Worm (Caenorhabditis elegans) whole organism, young adult: ENCODE measurements around the gene zig-12.

Experiments
- F10E7.11 ChIP-seq: sonication (generic microtip); optimal IDR thresholded peaks from 2 replicates; lab custom pipeline; 2017; ENCODE audit warnings: mild to moderate bottlenecking, missing genetic modification characterization, moderate library complexity, missing compliant biosample characterization
- Y53F4B.3 ChIP-seq: fragments of 200-800 bp; sonication (Bioruptor generic); IDR thresholded peaks from 2 replicates; pipeline ENCODE4 v1.3.6; 2022; ENCODE audit warnings: missing genetic modification reagents, missing genetic modification characterization, missing compliant biosample characterization
- Y95B8A.8 ChIP-seq: fragments of 200-800 bp; sonication (Bioruptor generic); IDR thresholded peaks from 2 replicates; pipeline ENCODE4 v1.3.6; 2022; ENCODE audit warnings: missing genetic modification reagents, missing genetic modification characterization, missing compliant biosample characterization
- akir-1 ChIP-seq: fragments of 200-800 bp; sonication (Bioruptor generic); optimal IDR thresholded peaks from 2 replicates; lab custom pipeline; 2018; ENCODE audit warnings: mild to moderate bottlenecking, missing genetic modification characterization, moderate library complexity, missing compliant biosample characterization
- attf-3 ChIP-seq: fragments of 200-800 bp; sonication (Bioruptor generic); conservative IDR thresholded peaks from 2 replicates; pipeline ENCODE4 v1.3.6; 2022; ENCODE audit warnings: missing genetic modification reagents, missing genetic modification characterization, missing compliant biosample characterization
- attf-6 ChIP-seq: fragments of 200-800 bp; sonication (Bioruptor generic); IDR thresholded peaks from 2 replicates; pipeline ENCODE4 v1.3.6; 2022; ENCODE audit warnings: missing genetic modification reagents, missing genetic modification characterization, missing compliant biosample characterization
- bed-1 ChIP-seq: fragments of 200-800 bp; sonication (Bioruptor generic); IDR thresholded peaks from 2 replicates; pipeline ENCODE4 v1.3.6; 2022; ENCODE audit warnings: missing genetic modification reagents, missing genetic modification characterization, missing compliant biosample characterization
- cebp-1 ChIP-seq, 2 experiments: fragments of 200-800 bp in 1 of 2; sonication (Bioruptor generic) in 1 of 2; sonication (generic microtip) in 1 of 2; IDR thresholded peaks in 1 of 2; optimal IDR thresholded peaks in 1 of 2; 2 replicates each; pipeline versions ENCODE4 v1.3.6 to Lab custom; 2017 to 2022; ENCODE audit warnings: missing compliant biosample characterization in 2 of 2, missing genetic modification characterization in 2 of 2, mild to moderate bottlenecking in 1 of 2, missing genetic modification reagents in 1 of 2, moderate library complexity in 1 of 2
- ceh-40 ChIP-seq: fragments of 200-800 bp; sonication (Bioruptor generic); IDR thresholded peaks from 2 replicates; pipeline ENCODE4 v1.3.6; 2022; ENCODE audit warnings: missing genetic modification characterization, missing compliant biosample characterization
- ceh-91 ChIP-seq: fragments of 200-800 bp; sonication (Bioruptor generic); IDR thresholded peaks from 2 replicates; pipeline ENCODE4 v1.3.6; 2022; ENCODE audit warnings: missing genetic modification reagents, missing genetic modification characterization, missing compliant biosample characterization
- chd-7 ChIP-seq: sonication (generic microtip); optimal IDR thresholded peaks from 2 replicates; lab custom pipeline; 2016; ENCODE audit warnings: mild to moderate bottlenecking, missing genetic modification characterization, moderate library complexity, missing compliant biosample characterization
- dox-1 ChIP-seq: fragments of 200-800 bp; sonication (Bioruptor generic); IDR thresholded peaks from 2 replicates; pipeline ENCODE4 v1.3.6; 2022; ENCODE audit warnings: missing genetic modification reagents, missing genetic modification characterization, missing compliant biosample characterization
- dpl-1 ChIP-seq: fragments of 150-350 bp; optimal IDR thresholded peaks from 2 replicates; lab custom pipeline; 2014; ENCODE audit warnings: missing biosample characterization, missing genetic modification reagents, missing genetic modification characterization
- ets-4 ChIP-seq: fragments of 200-800 bp; sonication (Bioruptor generic); optimal IDR thresholded peaks from 2 replicates; lab custom pipeline; 2018; ENCODE audit warnings: mild to moderate bottlenecking, missing genetic modification characterization, missing compliant biosample characterization
- fkh-3 ChIP-seq: sonication (generic microtip); optimal IDR thresholded peaks from 2 replicates; lab custom pipeline; 2016; ENCODE audit warnings: mild to moderate bottlenecking, missing genetic modification characterization, missing compliant biosample characterization
- him-1 ChIP-seq: sonication (generic microtip); optimal IDR thresholded peaks from 2 replicates; lab custom pipeline; 2016; ENCODE audit warnings: missing genotype, missing genetic modification reagents, missing genetic modification characterization, missing compliant biosample characterization
- hrde-1 ChIP-seq: sonication (generic microtip); optimal IDR thresholded peaks from 2 replicates; lab custom pipeline; 2016; ENCODE audit warnings: missing genetic modification characterization, mild to moderate bottlenecking, missing compliant biosample characterization, moderate library complexity, missing genotype, missing genetic modification reagents, borderline replicate concordance
- lag-1 ChIP-seq: fragments of 200-800 bp; sonication (Bioruptor generic); IDR thresholded peaks from 2 replicates; pipeline ENCODE4 v1.3.6; 2022; ENCODE audit warnings: missing genetic modification reagents, missing genetic modification characterization, missing compliant biosample characterization
- let-607 ChIP-seq, 2 experiments: fragments of 200-800 bp in 1 of 2; sonication (Bioruptor generic) in 1 of 2; sonication (generic microtip) in 1 of 2; optimal IDR thresholded peaks; 2 replicates each; lab custom pipeline; 2016 to 2018; ENCODE audit warnings: mild to moderate bottlenecking in 2 of 2, missing compliant biosample characterization in 2 of 2, missing genetic modification characterization in 2 of 2, moderate library complexity in 2 of 2, missing genotype in 1 of 2
- lin-35 ChIP-seq, 3 experiments: fragments of 150-350 bp in 2 of 3; sonication (generic microtip) in 1 of 3; optimal IDR thresholded peaks; 2 replicates each; lab custom pipeline; 2014 to 2018; ENCODE audit warnings: missing biosample characterization in 3 of 3, missing genetic modification characterization in 3 of 3, missing genetic modification reagents in 3 of 3
- lin-54 ChIP-seq: fragments of 200-800 bp; sonication (Bioruptor generic); optimal IDR thresholded peaks from 2 replicates; lab custom pipeline; 2018; ENCODE audit warnings: mild to moderate bottlenecking, missing genetic modification characterization, missing compliant biosample characterization
- mcd-1 ChIP-seq: fragments of 200-800 bp; sonication (Bioruptor generic); IDR thresholded peaks from 2 replicates; pipeline ENCODE4 v1.3.6; 2022; ENCODE audit warnings: missing genetic modification reagents, missing genetic modification characterization, missing compliant biosample characterization
- nfya-1 ChIP-seq: sonication (generic microtip); optimal IDR thresholded peaks from 2 replicates; lab custom pipeline; 2017; ENCODE audit warnings: antibody characterized with exemption, missing compliant biosample characterization, missing genetic modification characterization, borderline replicate concordance; ENCODE audit not compliant: insufficient read depth
- nhr-120 ChIP-seq: fragments of 200-800 bp; sonication (Bioruptor generic); IDR thresholded peaks from 2 replicates; pipeline ENCODE4 v1.3.6; 2022; ENCODE audit warnings: missing genetic modification characterization, missing compliant biosample characterization
- nhr-27 ChIP-seq: fragments of 200-800 bp; sonication (Bioruptor generic); optimal IDR thresholded peaks from 2 replicates; lab custom pipeline; 2018; ENCODE audit warnings: mild to moderate bottlenecking, missing genetic modification characterization, moderate library complexity, missing compliant biosample characterization
- nhr-80 ChIP-seq: sonication (generic microtip); optimal IDR thresholded peaks from 2 replicates; lab custom pipeline; 2016; ENCODE audit warnings: missing genetic modification characterization, missing compliant biosample characterization
- nhr-90 ChIP-seq: sonication (generic microtip); optimal IDR thresholded peaks from 2 replicates; lab custom pipeline; 2016; ENCODE audit warnings: missing genotype, mild to moderate bottlenecking, missing genetic modification characterization, missing compliant biosample characterization
- rcor-1 ChIP-seq: fragments of 200-800 bp; sonication (Bioruptor generic); IDR thresholded peaks from 2 replicates; pipeline ENCODE4 v1.3.6; 2022; ENCODE audit warnings: missing genetic modification reagents, missing genetic modification characterization, missing compliant biosample characterization
- rec-8 ChIP-seq, 2 experiments: sonication (generic microtip); optimal IDR thresholded peaks; 2 replicates each; lab custom pipeline; 2016; ENCODE audit warnings: mild to moderate bottlenecking in 2 of 2, missing genetic modification characterization in 2 of 2, missing genetic modification reagents in 2 of 2, missing genotype in 2 of 2, missing biosample characterization in 1 of 2, missing compliant biosample characterization in 1 of 2, moderate library complexity in 1 of 2
- repo-1 ChIP-seq: sonication (generic microtip); optimal IDR thresholded peaks from 2 replicates; lab custom pipeline; 2017; ENCODE audit warnings: mild to moderate bottlenecking, missing genetic modification characterization, missing compliant biosample characterization
- snpc-1.3 ChIP-seq: sonication (generic microtip); optimal IDR thresholded peaks from 2 replicates; lab custom pipeline; 2017; ENCODE audit warnings: missing genetic modification characterization, mild to moderate bottlenecking, missing compliant biosample characterization, antibody characterized with exemption, moderate library complexity, missing genotype, missing genetic modification reagents; ENCODE audit not compliant: insufficient read depth
- unc-62 ChIP-seq: fragments of 150-350 bp; optimal IDR thresholded peaks from 2 replicates; lab custom pipeline; 2014; ENCODE audit warnings: missing biosample characterization, missing genetic modification reagents, missing genetic modification characterization
- ztf-22 ChIP-seq: fragments of 200-800 bp; sonication (Bioruptor generic); optimal IDR thresholded peaks from 2 replicates; lab custom pipeline; 2018; ENCODE audit warnings: mild to moderate bottlenecking, missing genetic modification characterization, moderate library complexity, missing compliant biosample characterization
- ztf-28 ChIP-seq: fragments of 200-800 bp; sonication (Bioruptor generic); IDR thresholded peaks from 2 replicates; pipeline ENCODE4 v1.3.6; 2022; ENCODE audit warnings: missing genetic modification reagents, missing genetic modification characterization, missing compliant biosample characterization
- ztf-3 ChIP-seq: fragments of 200-800 bp; sonication (Bioruptor generic); optimal IDR thresholded peaks from 2 replicates; lab custom pipeline; 2018; ENCODE audit warnings: mild to moderate bottlenecking, missing genetic modification characterization, missing compliant biosample characterization

zig-12 gene

DNA sequence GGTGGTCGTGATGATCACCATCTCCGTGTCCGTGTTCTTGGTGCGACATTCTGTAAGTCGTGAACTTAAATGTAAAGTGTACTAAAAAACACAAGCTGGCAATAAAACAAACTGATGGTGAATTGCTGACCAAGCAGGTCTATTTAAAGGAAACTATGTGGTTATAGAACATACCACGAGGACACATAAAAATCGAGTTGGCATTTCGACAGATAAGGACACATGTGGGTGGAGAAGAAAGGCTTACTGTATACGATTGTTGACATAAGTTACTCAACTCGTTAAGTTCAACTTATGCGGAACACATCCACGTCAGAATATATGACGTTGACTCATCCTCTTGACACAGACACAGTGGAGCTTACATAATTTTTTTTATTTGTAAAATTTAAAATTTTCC is 44.9 kb upstream of the zig-12 start, which contains the start of gene F53A9.8:
F53A9.8 (minus strand) TSS at position 49 of the 400 bp plus-strand sequence.
- TF ChIP-seq ztf-22, result peak; percentile 28
- no peak for TF ChIP-seq lin-54
- no peak for TF ChIP-seq cebp-1 (GFP tag; IDR thresholded peaks at IDR 0.05; lab: Robert Waterston, UW)
- TF ChIP-seq cebp-1 (tag; optimal IDR thresholded peaks at IDR 0.05; lab: Kevin White, UChicago), result peak; percentile 7
- TF ChIP-seq fkh-3 (tag; lab: Kevin White, UChicago), result no peak
- TF ChIP-seq lin-35 (GFP tag; optimal IDR thresholded peaks at IDR 0.05; lab: Kevin White, UChicago), result no peak
- peak; percentile 21 for TF ChIP-seq nhr-80 (tag; lab: Kevin White, UChicago)
- TF ChIP-seq nhr-120 (GFP tag; lab: Robert Waterston, UW), result 0 out of 2 replicates have a peak, but pooled peaks have one; percentile 1
- TF ChIP-seq dox-1, result 0 out of 2 replicates have a peak, but pooled peaks have one; percentile 9

DNA sequence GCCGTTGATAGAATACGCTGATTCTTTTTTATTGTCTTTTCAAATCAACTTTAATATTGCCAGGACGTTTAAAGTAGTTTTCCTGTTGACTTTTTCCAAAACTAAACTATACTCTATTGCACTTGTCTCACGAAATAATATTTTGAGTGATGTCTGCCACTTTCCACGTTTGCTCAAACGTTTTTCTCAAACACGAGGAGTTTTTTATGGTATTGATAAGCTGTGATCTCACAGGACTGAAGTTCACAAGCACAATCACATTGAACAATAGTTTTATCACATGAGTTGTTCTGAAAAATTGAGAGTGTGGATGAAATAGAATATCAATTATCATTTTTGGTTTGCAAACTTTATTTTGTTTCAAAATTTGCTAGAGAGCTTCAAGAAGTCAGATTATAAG is 43.8 kb upstream of the zig-12 start:
- no peak for TF ChIP-seq cebp-1 (GFP tag; IDR thresholded peaks at IDR 0.05; lab: Robert Waterston, UW)
- TF ChIP-seq cebp-1 (tag; optimal IDR thresholded peaks at IDR 0.05; lab: Kevin White, UChicago), result no peak
- TF ChIP-seq nhr-80 (tag; lab: Kevin White, UChicago), result peak; percentile 67
- peak in 1 of 2 experiments; percentile 1 for TF ChIP-seq let-607 (tag; optimal IDR thresholded peaks at IDR 0.05; lab: Kevin White, UChicago)
- no peak for TF ChIP-seq Y53F4B.3 (GFP tag; lab: Robert Waterston, UW)
- TF ChIP-seq ztf-22, result peak; percentile 9

DNA sequence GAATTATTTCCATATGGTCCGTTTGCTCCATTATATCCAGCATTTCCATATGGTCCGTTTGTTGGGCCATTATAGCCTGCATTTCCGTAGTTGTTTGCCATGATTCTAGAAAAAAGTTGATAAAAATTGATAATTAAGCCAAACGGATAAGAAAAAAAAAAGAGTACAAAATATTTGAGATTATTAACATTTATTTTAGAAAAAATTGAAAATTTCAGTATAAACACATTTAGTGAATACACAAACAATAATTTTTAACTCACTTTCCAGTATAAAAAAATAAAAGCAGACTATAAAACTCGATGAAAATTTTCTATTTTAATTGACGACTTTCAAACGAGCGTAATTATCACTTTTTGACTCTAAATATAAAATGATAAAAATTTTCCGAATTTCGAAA is 43.0 kb upstream of the zig-12 start, which contains the start of gene F53A9.9:
F53A9.9 (minus strand) TSS at position 101 of the 400 bp plus-strand sequence.
- TF ChIP-seq Y95B8A.8, result no peak
- TF ChIP-seq bed-1, result no peak
- TF ChIP-seq nhr-90, result no peak
- TF ChIP-seq unc-62 (GFP tag; lab: Kevin White, UChicago), result no peak
- no peak for TF ChIP-seq akir-1 (GFP tag; lab: Kevin White, UChicago)
- TF ChIP-seq attf-3 (GFP tag; lab: Robert Waterston, UW), result no peak
- TF ChIP-seq ets-4 (GFP tag; lab: Kevin White, UChicago), result no peak
- no peak for TF ChIP-seq ceh-91 (GFP tag; lab: Robert Waterston, UW)
- TF ChIP-seq rcor-1 (GFP tag; lab: Robert Waterston, UW), result no peak
- no peak for TF ChIP-seq lin-54
- no peak for TF ChIP-seq dpl-1 (GFP tag; lab: Kevin White, UChicago)

DNA sequence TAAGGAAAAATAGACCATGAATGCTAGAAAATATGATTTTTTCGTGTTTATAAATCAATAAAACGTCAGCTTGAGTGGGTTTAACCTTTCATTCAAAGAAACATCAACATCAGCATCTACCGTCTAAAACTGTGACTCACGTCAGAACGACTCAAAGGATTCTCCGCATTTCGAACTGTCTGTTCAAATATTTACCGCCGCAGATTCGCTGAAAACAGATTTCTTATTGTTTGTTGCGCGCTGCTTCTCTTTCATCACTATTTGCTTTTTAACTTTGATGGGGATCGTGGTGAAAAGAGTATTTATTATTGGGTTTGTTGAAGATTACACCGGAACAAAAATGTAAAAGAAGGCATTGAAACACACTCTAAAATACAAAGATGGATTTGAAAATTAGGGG is 42.4 kb upstream of the zig-12 start:
- TF ChIP-seq let-607 (tag; optimal IDR thresholded peaks at IDR 0.05; lab: Kevin White, UChicago) (no peak), lag-1 (GFP tag; lab: Robert Waterston, UW) (no peak), F10E7.11 (tag; lab: Kevin White, UChicago) (no peak), rec-8 (tag; optimal IDR thresholded peaks at IDR 0.05; lab: Kevin White, UChicago) (no peak), him-1 (tag; lab: Kevin White, UChicago) (no peak), Y95B8A.8 (no peak), nfya-1 (tag; lab: Kevin White, UChicago) (no peak), chd-7 (tag; lab: Kevin White, UChicago) (no peak), ztf-3 (GFP tag; lab: Kevin White, UChicago) (no peak), nhr-27 (tag; lab: Kevin White, UChicago) (no peak), ceh-40 (GFP tag; lab: Robert Waterston, UW) (no peak), mcd-1 (GFP tag; lab: Robert Waterston, UW) (no peak), Y53F4B.3 (GFP tag; lab: Robert Waterston, UW) (no peak), attf-6 (GFP tag; lab: Robert Waterston, UW) (no peak), snpc-1.3 (no peak), hrde-1 (tag; lab: Kevin White, UChicago) (no peak), repo-1 (tag; lab: Kevin White, UChicago) (no peak), ztf-28 (GFP tag; lab: Robert Waterston, UW) (no peak)
